Worm (Caenorhabditis elegans) whole organism, late embryonic: ENCODE measurements around the gene ell-1.

Source experiments
- C08G9.2 ChIP-seq: sonication (generic microtip); optimal IDR thresholded peaks from 2 replicates; lab custom pipeline; 2016; ENCODE audit warnings: mild to moderate bottlenecking, missing genetic modification characterization, moderate library complexity, missing compliant biosample characterization
- rnt-1 ChIP-seq: sonication (generic microtip); optimal IDR thresholded peaks from 2 replicates; lab custom pipeline; 2016; ENCODE audit warnings: missing genetic modification characterization, missing compliant biosample characterization

ce11 chrIV:4393488-4393887, 722 bp upstream of the ell-1 start:
- TF ChIP-seq C08G9.2 (tag; lab: Kevin White, UChicago) (no peak), rnt-1 (tag; lab: Kevin White, UChicago) (no peak)
